Fruit fly (Drosophila melanogaster) whole organism, pupa: Measurements from ENCODE around the gene CG10472.

Source experiments
- CG10348 ChIP-seq: fragments of 200-800 bp; sonication (Bioruptor generic); IDR thresholded peaks from 2 replicates; pipeline ENCODE4 v1.3.6; 2022; ENCODE audit warnings: missing biosample characterization, missing genetic modification characterization
- CG12605 ChIP-seq: fragments of 200-800 bp; sonication (Bioruptor generic); IDR thresholded peaks from 2 replicates; pipeline ENCODE4 v1.3.6; 2022; ENCODE audit warnings: missing biosample characterization, missing genetic modification characterization
- CG13204 ChIP-seq: fragments of 200-800 bp; sonication (Bioruptor generic); optimal IDR thresholded peaks from 2 replicates; lab custom pipeline; 2018; ENCODE audit warnings: missing biosample characterization, mild to moderate bottlenecking, missing genetic modification characterization, moderate library complexity
- CG14655 ChIP-seq: fragments of 200-800 bp; sonication (Bioruptor generic); optimal IDR thresholded peaks from 3 replicates; lab custom pipeline; 2017; ENCODE audit warnings: mild to moderate bottlenecking, missing biosample characterization, missing genetic modification reagents, missing genetic modification characterization
- CG15710 ChIP-seq: fragments of 200-800 bp; sonication (Bioruptor generic); optimal IDR thresholded peaks from 2 replicates; lab custom pipeline; 2018; ENCODE audit warnings: missing biosample characterization, mild to moderate bottlenecking, missing genetic modification characterization, moderate library complexity
- CG32121 ChIP-seq: fragments of 200-800 bp; sonication (Bioruptor generic); IDR thresholded peaks from 2 replicates; pipeline ENCODE4 v1.3.6; 2022; ENCODE audit warnings: missing biosample characterization, missing genetic modification characterization
- CG8301 ChIP-seq: fragments of 200-800 bp; sonication (Bioruptor generic); optimal IDR thresholded peaks from 2 replicates; lab custom pipeline; 2018; ENCODE audit warnings: missing biosample characterization, mild to moderate bottlenecking, missing genetic modification characterization
- CG9948 ChIP-seq: fragments of 200-800 bp; sonication (Bioruptor generic); optimal IDR thresholded peaks from 2 replicates; lab custom pipeline; 2018; ENCODE audit warnings: missing biosample characterization, mild to moderate bottlenecking, missing genetic modification characterization, moderate library complexity
- D1 ChIP-seq: fragments of 200-800 bp; sonication (Bioruptor generic); optimal IDR thresholded peaks from 2 replicates; lab custom pipeline; 2018; ENCODE audit warnings: missing biosample characterization, mild to moderate bottlenecking, missing genetic modification characterization, moderate library complexity
- EcR ChIP-seq: fragments of 200-800 bp; sonication (Bioruptor generic); optimal IDR thresholded peaks from 3 replicates; lab custom pipeline; 2019; ENCODE audit warnings: missing biosample characterization, missing genetic modification characterization, mild to moderate bottlenecking, moderate library complexity, missing genetic modification reagents
- Ets98B ChIP-seq: fragments of 200-800 bp; sonication (Bioruptor generic); IDR thresholded peaks from 2 replicates; pipeline ENCODE4 v1.3.6; 2022; ENCODE audit warnings: missing biosample characterization, missing genetic modification characterization
- Pif1B ChIP-seq: fragments of 200-800 bp; sonication (Bioruptor generic); optimal IDR thresholded peaks from 3 replicates; lab custom pipeline; 2016; ENCODE audit warnings: missing biosample characterization, missing genetic modification characterization
- Snoo ChIP-seq: fragments of 200-800 bp; sonication (Bioruptor generic); optimal IDR thresholded peaks from 3 replicates; lab custom pipeline; 2017; ENCODE audit warnings: missing biosample characterization, mild to moderate bottlenecking, missing genetic modification characterization, inconsistent platforms
- rn ChIP-seq: fragments of 200-800 bp; sonication (Bioruptor generic); IDR thresholded peaks from 2 replicates; pipeline ENCODE4 v1.3.6; 2022; ENCODE audit warnings: missing biosample characterization, missing genetic modification characterization

dm6 chr3L:6085988-6086387, 23.3 kb upstream of the CG10472 start:
- TF ChIP-seq Snoo (tag; lab: Kevin White, UChicago) (no peak), rn (no peak), CG10348 (GFP tag; lab: Robert Waterston, UW) (0 out of 2 replicates have a peak, but pooled peaks have one; percentile 26), Pif1B (GFP tag; lab: Kevin White, UChicago) (no peak), CG12605 (GFP tag; lab: Robert Waterston, UW) (0 out of 2 replicates have a peak, but pooled peaks have one; percentile 24), CG15710 (tag; lab: Kevin White, UChicago) (no peak), Ets98B (0 out of 2 replicates have a peak, but pooled peaks have one; percentile 8), CG32121 (no peak), D1 (no peak), CG9948 (tag; lab: Kevin White, UChicago) (no peak), CG14655 (GFP tag; lab: Kevin White, UChicago) (no peak), CG13204 (GFP tag; lab: Kevin White, UChicago) (no peak), EcR (GFP tag; lab: Kevin White, UChicago) (no peak), CG8301 (tag; lab: Kevin White, UChicago) (no peak)
